Fruit fly (Drosophila melanogaster): ENCODE data around the gene CG31211.

- no peak for TF ChIP-seq bab1 (GFP tag; optimal IDR thresholded peaks at IDR 0.05)
- TF ChIP-seq Crg-1 (GFP tag; optimal IDR thresholded peaks at IDR 0.05), result no peak
- TF ChIP-seq CG12768 (GFP tag; optimal IDR thresholded peaks at IDR 0.05), result no peak
- TF ChIP-seq CG14711 (tag; optimal IDR thresholded peaks at IDR 0.05), result no peak
- TF ChIP-seq cnc (optimal IDR thresholded peaks at IDR 0.05), result no peak
- no peak for TF ChIP-seq CG7045 (GFP tag; optimal IDR thresholded peaks at IDR 0.05)
- TF ChIP-seq CG5204 (GFP tag; optimal IDR thresholded peaks at IDR 0.05), result no peak
- no peak for TF ChIP-seq toe (GFP tag; optimal IDR thresholded peaks at IDR 0.05)
- no peak for TF ChIP-seq Mnt (GFP tag; optimal IDR thresholded peaks at IDR 0.05)
- TF ChIP-seq CG1620 (GFP tag; optimal IDR thresholded peaks at IDR 0.05), result no peak
- TF ChIP-seq Clk (GFP tag; optimal IDR thresholded peaks at IDR 0.05), result no peak
- TF ChIP-seq ovo (GFP tag; optimal IDR thresholded peaks at IDR 0.05), result no peak
Observed at dm6 chr3R:11999074-11999473, 49.6 kb downstream of the CG31211 start, which contains the start of gene Ect3.
